Fruit fly (Drosophila melanogaster): ENCODE results near the gene CG7148.
A peak's percentile ranks its signal among the peaks of the same experiment; 100 is the strongest.

CG7148 gene

dm6 chr3L:21880398-21880810 is 48.4 kb upstream of the CG7148 start (continued):
- peak; percentile 97 for TF ChIP-seq al (GFP tag; IDR thresholded peaks at IDR 0.05)
- TF ChIP-seq slou (GFP tag; optimal IDR thresholded peaks at IDR 0.05) = peak; percentile 94
- TF ChIP-seq Myb (GFP tag; optimal IDR thresholded peaks at IDR 0.05) = peak; percentile 90
- peak; percentile 57; the same call in 1 of the 2 replicates for TF ChIP-seq Dip2 (GFP tag; IDR thresholded peaks at IDR 0.05)
- TF ChIP-seq Mes4 (GFP tag; optimal IDR thresholded peaks at IDR 0.05) = peak; percentile 97
- peak; percentile 90 for TF ChIP-seq twi (tag; optimal IDR thresholded peaks at IDR 0.05)
- TF ChIP-seq Hmr (GFP tag; optimal IDR thresholded peaks at IDR 0.05) = peak; percentile 95
- TF ChIP-seq gsb-n (tag; optimal IDR thresholded peaks at IDR 0.05) = peak; percentile 97
- TF ChIP-seq CG3065 (GFP tag; optimal IDR thresholded peaks at IDR 0.05) = peak; percentile 97
- TF ChIP-seq Hr51 (GFP tag; optimal IDR thresholded peaks at IDR 0.05) = peak; percentile 92 to 97
- peak; percentile 98 for TF ChIP-seq ranshi (GFP tag; IDR thresholded peaks at IDR 0.05)
- TF ChIP-seq CG10979 (tag; optimal IDR thresholded peaks at IDR 0.05) = peak; percentile 96
- peak; percentile 87 for TF ChIP-seq sima (GFP tag; optimal IDR thresholded peaks at IDR 0.05)
- no peak for TF ChIP-seq br (optimal IDR thresholded peaks at IDR 0.05)
- TF ChIP-seq CG1024 (GFP tag; IDR thresholded peaks at IDR 0.05) = peak; percentile 95
- peak; percentile 90 for TF ChIP-seq TFAM (GFP tag; optimal IDR thresholded peaks at IDR 0.05)
- TF ChIP-seq HLH4C (GFP tag; IDR thresholded peaks at IDR 0.05; ENCODE audit: partially characterized antibody) = no peak
- peak; percentile 96 for TF ChIP-seq CG18764 (GFP tag; optimal IDR thresholded peaks at IDR 0.05)
- peak; percentile 99 for TF ChIP-seq zfh1 (GFP tag; IDR thresholded peaks at IDR 0.05)
- no peak for TF ChIP-seq pita (GFP tag; optimal IDR thresholded peaks at IDR 0.05)
- peak; percentile 82 for TF ChIP-seq run (tag; optimal IDR thresholded peaks at IDR 0.05)
- TF ChIP-seq danr (GFP tag; IDR thresholded peaks at IDR 0.05) = peak; percentile 97
- peak; percentile 98 for TF ChIP-seq CG8765 (GFP tag; IDR thresholded peaks at IDR 0.05)
- TF ChIP-seq eyg (GFP tag; optimal IDR thresholded peaks at IDR 0.05) = peak; percentile 96
- TF ChIP-seq pum (GFP tag; optimal IDR thresholded peaks at IDR 0.05) = peak; percentile 99
- peak; percentile 87 for TF ChIP-seq salm (tag; optimal IDR thresholded peaks at IDR 0.05)
- TF ChIP-seq seq (GFP tag; IDR thresholded peaks at IDR 0.05) = peak; percentile 98
- TF ChIP-seq Xbp1 (GFP tag; optimal IDR thresholded peaks at IDR 0.05) = peak; percentile 98
- peak; percentile 97 for TF ChIP-seq wor (GFP tag; IDR thresholded peaks at IDR 0.05)
- TF ChIP-seq CG17359 (tag; optimal IDR thresholded peaks at IDR 0.05) = peak; percentile 96
- peak; percentile 98 for TF ChIP-seq ewg (GFP tag; optimal IDR thresholded peaks at IDR 0.05)
- TF ChIP-seq CG10543 (GFP tag; optimal IDR thresholded peaks at IDR 0.05) = peak; percentile 36
- TF ChIP-seq chn (GFP tag; optimal IDR thresholded peaks at IDR 0.05) = peak; percentile 99
- TF ChIP-seq Trl (optimal IDR thresholded peaks at IDR 0.05) = peak; percentile 95 to 97
- TF ChIP-seq Trl (GFP tag; optimal IDR thresholded peaks at IDR 0.05) = peak; percentile 98
- peak; percentile 95 for TF ChIP-seq ro (GFP tag; IDR thresholded peaks at IDR 0.05)
- peak; percentile 92 for TF ChIP-seq CG4854 (GFP tag; optimal IDR thresholded peaks at IDR 0.05)
- TF ChIP-seq Max (GFP tag; optimal IDR thresholded peaks at IDR 0.05) = peak; percentile 89
- peak; percentile 98 for TF ChIP-seq CG4730 (GFP tag; IDR thresholded peaks at IDR 0.05)
- TF ChIP-seq Tbp (GFP tag; optimal IDR thresholded peaks at IDR 0.05) = no peak
- peak; percentile 80 for TF ChIP-seq Nf-YB (GFP tag; optimal IDR thresholded peaks at IDR 0.05)

- TF ChIP-seq sd (tag; optimal IDR thresholded peaks at IDR 0.05) (peak; percentile 69), Sox102F (GFP tag; optimal IDR thresholded peaks at IDR 0.05) (no peak), CG33213 (GFP tag; optimal IDR thresholded peaks at IDR 0.05) (peak; percentile 22), Usf (GFP tag; optimal IDR thresholded peaks at IDR 0.05) (no peak), Neu2 (GFP tag; optimal IDR thresholded peaks at IDR 0.05; ENCODE audit: borderline replicate concordance) (no peak), stwl (tag; optimal IDR thresholded peaks at IDR 0.05) (peak; percentile 87), gsb (GFP tag; IDR thresholded peaks at IDR 0.05) (no peak), CG13123 (GFP tag; optimal IDR thresholded peaks at IDR 0.05) (no peak), CG16813 (GFP tag; IDR thresholded peaks at IDR 0.05; ENCODE audit: partially characterized antibody) (peak; percentile 60; the same call in 2 of the 3 replicates), CG4282 (GFP tag; optimal IDR thresholded peaks at IDR 0.05) (no peak), Side (GFP tag; optimal IDR thresholded peaks at IDR 0.05) (peak; percentile 37), CG4617 (GFP tag; optimal IDR thresholded peaks at IDR 0.05; ENCODE audit: borderline replicate concordance) (peak; percentile 27), maf-S (GFP tag; optimal IDR thresholded peaks at IDR 0.05) (peak; percentile 12), odd (GFP tag; optimal IDR thresholded peaks at IDR 0.05) (peak; percentile 19)
Observed at dm6 chr3L:21879344-21879743, 47.3 kb upstream of the CG7148 start.
